Fruit fly (Drosophila melanogaster) whole organism, wandering third instar larva: ENCODE measurements around the gene Rab9Db.
A peak's percentile ranks its signal among the peaks of the same experiment; 100 is the strongest.

ENCODE experiments used
- Abd-B ChIP-seq: fragments of >200 bp; optimal IDR thresholded peaks from 2 replicates; lab custom pipeline; 2017; ENCODE audit warnings: missing biosample characterization, missing genetic modification characterization
- CG32264 ChIP-seq: fragments of 200-800 bp; sonication (Bioruptor generic); optimal IDR thresholded peaks from 2 replicates; lab custom pipeline; 2016; ENCODE audit warnings: missing biosample characterization, missing genetic modification characterization
- CG9705 ChIP-seq: fragments of 200-800 bp; sonication (Bioruptor generic); optimal IDR thresholded peaks from 2 replicates; lab custom pipeline; 2018; ENCODE audit warnings: missing biosample characterization, mild to moderate bottlenecking, missing genetic modification characterization
- CrebA ChIP-seq: fragments of 200-800 bp; sonication (Bioruptor generic); optimal IDR thresholded peaks from 2 replicates; lab custom pipeline; 2016; ENCODE audit warnings: missing biosample characterization, mild to moderate bottlenecking, missing genetic modification characterization, borderline replicate concordance
- Dfd ChIP-seq: fragments of >200 bp; optimal IDR thresholded peaks from 2 replicates; lab custom pipeline; 2017; ENCODE audit warnings: missing biosample characterization, missing genetic modification characterization
- Dif ChIP-seq: fragments of 200-275, 200-300 bp; sonication (Bioruptor generic); optimal IDR thresholded peaks from 2 replicates; lab custom pipeline; 2018; ENCODE audit warnings: missing biosample characterization, missing genetic modification characterization; ENCODE audit not compliant: partially characterized antibody
- GATAd ChIP-seq: sonication (Bioruptor generic); optimal IDR thresholded peaks from 2 replicates; lab custom pipeline; 2016; ENCODE audit warnings: missing biosample characterization, missing genetic modification characterization
- HLH106 ChIP-seq: fragments of 200-800 bp; optimal IDR thresholded peaks from 3 replicates; lab custom pipeline; 2019; ENCODE audit warnings: missing biosample characterization, mild to moderate bottlenecking, missing genetic modification characterization, moderate library complexity
- Hnf4 ChIP-seq: fragments of 200-800 bp; sonication (Bioruptor generic); optimal IDR thresholded peaks from 2 replicates; lab custom pipeline; 2016; ENCODE audit warnings: missing biosample characterization, mild to moderate bottlenecking, missing genetic modification characterization
- Hr78 ChIP-seq: fragments of >200 bp; optimal IDR thresholded peaks from 2 replicates; lab custom pipeline; 2017; ENCODE audit warnings: missing biosample characterization, missing genetic modification characterization
- Hr83 ChIP-seq: fragments of 200-300 bp; sonication (Bioruptor generic); optimal IDR thresholded peaks from 2 replicates; lab custom pipeline; 2016; ENCODE audit warnings: missing biosample characterization, mild to moderate bottlenecking, missing genetic modification characterization, moderate library complexity; ENCODE audit not compliant: poor library complexity, severe bottlenecking
- Jra ChIP-seq: sonication (Bioruptor generic); optimal IDR thresholded peaks from 2 replicates; lab custom pipeline; 2016; ENCODE audit warnings: missing biosample characterization, missing genetic modification characterization
- Mio ChIP-seq: sonication (Bioruptor generic); optimal IDR thresholded peaks from 2 replicates; lab custom pipeline; 2016; ENCODE audit warnings: missing biosample characterization, missing genetic modification characterization
- Myc ChIP-seq: fragments of >200 bp; optimal IDR thresholded peaks from 2 replicates; lab custom pipeline; 2017
- N ChIP-seq: fragments of >200 bp; optimal IDR thresholded peaks from 2 replicates; lab custom pipeline; 2018; ENCODE audit warnings: missing biosample characterization, missing external identifiers, missing genetic modification characterization
- OdsH ChIP-seq: fragments of 200-800 bp; sonication (Bioruptor generic); optimal IDR thresholded peaks from 2 replicates; lab custom pipeline; 2016; ENCODE audit warnings: missing biosample characterization, mild to moderate bottlenecking, missing genetic modification characterization
- Rel ChIP-seq, 2 experiments: fragments of 200-800 bp; sonication (Bioruptor generic) in 1 of 2; optimal IDR thresholded peaks; 2 replicates in 1 of 2; 3 replicates in 1 of 2; lab custom pipeline; 2016 to 2019; ENCODE audit warnings: mild to moderate bottlenecking in 2 of 2, missing biosample characterization in 2 of 2, missing genetic modification characterization in 2 of 2, moderate library complexity in 1 of 2
- Sp1 ChIP-seq: fragments of 200-800 bp; sonication (Bioruptor generic); optimal IDR thresholded peaks from 3 replicates; lab custom pipeline; 2019; ENCODE audit warnings: missing biosample characterization, mild to moderate bottlenecking, missing genetic modification characterization, moderate library complexity
- Vsx2 ChIP-seq: fragments of 200-300, 225-300 bp; sonication (Bioruptor generic); optimal IDR thresholded peaks from 2 replicates; lab custom pipeline; 2018; ENCODE audit warnings: missing biosample characterization, missing genetic modification characterization; ENCODE audit not compliant: partially characterized antibody
- br ChIP-seq: fragments of 200-800 bp; sonication (Bioruptor generic); optimal IDR thresholded peaks from 2 replicates; lab custom pipeline; 2016; ENCODE audit warnings: missing biosample characterization, missing genetic modification characterization
- brk ChIP-seq: fragments of 200-800 bp; sonication (Bioruptor generic); optimal IDR thresholded peaks from 2 replicates; lab custom pipeline; 2016; ENCODE audit warnings: missing biosample characterization, mild to moderate bottlenecking, missing genetic modification characterization
- dl ChIP-seq, 2 experiments: fragments of 175-275, 200-275 bp in 1 of 2; fragments of 200-275 bp in 1 of 2; sonication (Bioruptor generic); optimal IDR thresholded peaks; lab custom pipeline; 2018; ENCODE audit warnings: mild to moderate bottlenecking in 2 of 2, missing biosample characterization in 2 of 2, missing genetic modification characterization in 2 of 2, moderate library complexity in 2 of 2; ENCODE audit not compliant: partially characterized antibody in 2 of 2, insufficient read depth in 1 of 2
- dmrt93B ChIP-seq: fragments of 200-800 bp; sonication (Bioruptor generic); optimal IDR thresholded peaks from 2 replicates; lab custom pipeline; 2018; ENCODE audit warnings: missing biosample characterization, mild to moderate bottlenecking, missing genetic modification characterization
- dsf ChIP-seq: sonication (Bioruptor generic); optimal IDR thresholded peaks from 2 replicates; lab custom pipeline; 2016; ENCODE audit warnings: missing biosample characterization, missing genetic modification characterization, borderline replicate concordance
- ey ChIP-seq: fragments of 200-800 bp; sonication (Bioruptor generic); optimal IDR thresholded peaks from 2 replicates; lab custom pipeline; 2016; ENCODE audit warnings: missing biosample characterization, missing genetic modification characterization
- foxo ChIP-seq, 2 experiments: fragments of 200-800 bp; sonication (Bioruptor generic); optimal IDR thresholded peaks; 2 replicates in 1 of 2; 3 replicates in 1 of 2; lab custom pipeline; 2016 to 2017; ENCODE audit warnings: missing biosample characterization in 2 of 2, missing genetic modification characterization in 2 of 2
- fru ChIP-seq: fragments of 200-800 bp; sonication (Bioruptor generic); optimal IDR thresholded peaks from 3 replicates; lab custom pipeline; 2016; ENCODE audit warnings: missing biosample characterization, mild to moderate bottlenecking, missing genetic modification characterization
- h ChIP-seq: fragments of 200-800 bp; sonication (Bioruptor generic); optimal IDR thresholded peaks from 3 replicates; lab custom pipeline; 2016; ENCODE audit warnings: missing biosample characterization, mild to moderate bottlenecking, missing genetic modification characterization
- jim ChIP-seq: fragments of 175-275, 200-325 bp; sonication (Bioruptor generic); optimal IDR thresholded peaks from 2 replicates; lab custom pipeline; 2016; ENCODE audit warnings: missing biosample characterization, mild to moderate bottlenecking, missing genetic modification characterization
- lola ChIP-seq: fragments of >200 bp; optimal IDR thresholded peaks from 2 replicates; lab custom pipeline; 2017; ENCODE audit warnings: missing biosample characterization, missing genetic modification characterization
- pan ChIP-seq: fragments of >200 bp; optimal IDR thresholded peaks from 2 replicates; lab custom pipeline; 2017
- psq ChIP-seq: fragments of 200-800 bp; sonication (Bioruptor generic); optimal IDR thresholded peaks from 3 replicates; lab custom pipeline; 2017; ENCODE audit warnings: missing biosample characterization, mild to moderate bottlenecking, missing genetic modification characterization, moderate library complexity
- rgr ChIP-seq: fragments of 200-800 bp; sonication (Bioruptor generic); optimal IDR thresholded peaks from 3 replicates; lab custom pipeline; 2016; ENCODE audit warnings: missing biosample characterization, mild to moderate bottlenecking, missing genetic modification characterization
- sage ChIP-seq: fragments of 200-800 bp; sonication (Bioruptor generic); optimal IDR thresholded peaks from 2 replicates; lab custom pipeline; 2016; ENCODE audit warnings: missing biosample characterization, mild to moderate bottlenecking, missing genetic modification characterization
- sv ChIP-seq: fragments of 200-800 bp; sonication (Bioruptor generic); optimal IDR thresholded peaks from 3 replicates; lab custom pipeline; 2016; ENCODE audit warnings: missing biosample characterization, missing genetic modification characterization
- tai ChIP-seq: sonication (Bioruptor generic); optimal IDR thresholded peaks from 2 replicates; lab custom pipeline; 2016; ENCODE audit warnings: missing biosample characterization, missing genetic modification characterization
- usp ChIP-seq: fragments of >200 bp; optimal IDR thresholded peaks from 2 replicates; lab custom pipeline; 2017; ENCODE audit warnings: missing biosample characterization, missing genetic modification characterization
- woc ChIP-seq: sonication (Bioruptor generic); optimal IDR thresholded peaks from 2 replicates; lab custom pipeline; 2016; ENCODE audit warnings: missing biosample characterization, mild to moderate bottlenecking, missing genetic modification characterization

Gene Rab9Db

dm6 chrX:10582064-10582463, 41.0 kb downstream of the Rab9Db start:
- no peak for TF ChIP-seq brk (GFP tag; lab: Kevin White, UChicago)
- TF ChIP-seq HLH106 (tag; lab: Kevin White, UChicago) = no peak
- TF ChIP-seq Rel (GFP tag; optimal IDR thresholded peaks at IDR 0.05; lab: Kevin White, UChicago) = no peak
- no peak for TF ChIP-seq Rel (tag; optimal IDR thresholded peaks at IDR 0.05; lab: Kevin White, UChicago)
- TF ChIP-seq Jra (GFP tag; lab: Kevin White, UChicago) = no peak
- TF ChIP-seq Hr78 (GFP tag; lab: Kevin White, UChicago) = no peak
- no peak for TF ChIP-seq CG32264 (GFP tag; lab: Kevin White, UChicago)
- TF ChIP-seq jim (GFP tag; lab: Kevin White, UChicago) = no peak
- TF ChIP-seq lola = no peak
- TF ChIP-seq psq (GFP tag; lab: Kevin White, UChicago) = no peak
- TF ChIP-seq Dif (GFP tag; lab: Kevin White, UChicago) = no peak
- TF ChIP-seq CrebA = no peak
- no peak for TF ChIP-seq usp
- no peak for TF ChIP-seq rgr (GFP tag; lab: Kevin White, UChicago)
- no peak for TF ChIP-seq h (GFP tag; lab: Kevin White, UChicago)
- no peak for TF ChIP-seq OdsH (GFP tag; lab: Kevin White, UChicago)
- TF ChIP-seq dmrt93B (GFP tag; lab: Kevin White, UChicago) = no peak

dm6 chrX:10581476-10581875, 41.5 kb downstream of the Rab9Db start:
- TF ChIP-seq OdsH (GFP tag; lab: Kevin White, UChicago) (no peak), psq (GFP tag; lab: Kevin White, UChicago) (peak; percentile 27), pan (lab: Kevin White, UChicago) (peak; percentile 50), br (GFP tag; lab: Kevin White, UChicago) (peak; percentile 3), rgr (GFP tag; lab: Kevin White, UChicago) (no peak), h (GFP tag; lab: Kevin White, UChicago) (peak; percentile 26), Hr83 (no peak), foxo (GFP tag; optimal IDR thresholded peaks at IDR 0.05; lab: Kevin White, UChicago) (no peak), fru (GFP tag; lab: Kevin White, UChicago) (peak; percentile 33), Dfd (GFP tag; lab: Kevin White, UChicago) (no peak), dl (GFP tag; optimal IDR thresholded peaks at IDR 0.05; lab: Kevin White, UChicago; ENCODE audit: insufficient read depth in 1 of 2, partially characterized antibody in 2 of 2) (no peak), ey (GFP tag; lab: Kevin White, UChicago) (peak; percentile 6), Sp1 (no peak), woc (GFP tag; lab: Kevin White, UChicago) (peak; percentile 63), usp (no peak), Hnf4 (GFP tag; lab: Kevin White, UChicago) (no peak), Mio (GFP tag; lab: Kevin White, UChicago) (no peak), Abd-B (no peak), Jra (GFP tag; lab: Kevin White, UChicago) (no peak), brk (GFP tag; lab: Kevin White, UChicago) (no peak), CG9705 (GFP tag; lab: Kevin White, UChicago) (no peak), sage (GFP tag; lab: Kevin White, UChicago) (no peak), N (GFP tag; lab: Kevin White, UChicago) (no peak), dmrt93B (GFP tag; lab: Kevin White, UChicago) (no peak), Hr78 (GFP tag; lab: Kevin White, UChicago) (no peak), Dif (GFP tag; lab: Kevin White, UChicago) (no peak), lola (no peak), tai (GFP tag; lab: Kevin White, UChicago) (no peak), CrebA (no peak), jim (GFP tag; lab: Kevin White, UChicago) (no peak), GATAd (no peak), sv (GFP tag; lab: Kevin White, UChicago) (no peak), Vsx2 (no peak), CG32264 (GFP tag; lab: Kevin White, UChicago) (no peak), Myc (lab: Kevin White, UChicago) (no peak), Rel (GFP tag; optimal IDR thresholded peaks at IDR 0.05; lab: Kevin White, UChicago) (no peak), Rel (tag; optimal IDR thresholded peaks at IDR 0.05; lab: Kevin White, UChicago) (no peak), HLH106 (tag; lab: Kevin White, UChicago) (peak; percentile 9), dsf (GFP tag; lab: Kevin White, UChicago) (no peak)
